Fruit fly (Drosophila melanogaster): ENCODE measurements around the gene T48.

T48 gene

dm6 chr3R:26882230-26883014 is 888 bp downstream of the T48 start:
- TF ChIP-seq CG10348 (GFP tag; IDR thresholded peaks at IDR 0.05) (no peak), CG8159 (tag; optimal IDR thresholded peaks at IDR 0.05) (peak; percentile 10), CG13204 (GFP tag; optimal IDR thresholded peaks at IDR 0.05) (peak; percentile 17)

DNA sequence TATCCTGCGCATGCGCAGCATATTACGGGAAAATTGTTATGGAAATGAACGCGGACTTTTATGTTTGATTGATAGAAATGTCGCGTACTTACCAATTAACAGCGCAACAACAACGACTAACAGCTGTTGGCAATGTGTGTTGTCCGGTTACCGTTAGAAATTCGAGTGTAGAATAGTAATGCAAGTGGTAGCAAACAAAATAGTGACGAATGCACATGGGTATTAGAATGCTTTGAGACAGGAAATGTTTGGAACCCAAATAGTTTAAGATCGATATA is 1.4 kb downstream of the T48 start:
- no peak for TF ChIP-seq Ets98B (GFP tag; IDR thresholded peaks at IDR 0.05)
- 0 out of 3 replicates have a peak, but pooled peaks have one; percentile 16 for TF ChIP-seq CG4496 (GFP tag; IDR thresholded peaks at IDR 0.05)
- TF ChIP-seq CG32121 (GFP tag; IDR thresholded peaks at IDR 0.05) = no peak
- no peak for TF ChIP-seq gl (tag; optimal IDR thresholded peaks at IDR 0.05)
- TF ChIP-seq CG12605 (GFP tag; IDR thresholded peaks at IDR 0.05) = no peak
- no peak for TF ChIP-seq CG15710 (tag; optimal IDR thresholded peaks at IDR 0.05)
- no peak for TF ChIP-seq CG14655 (GFP tag; optimal IDR thresholded peaks at IDR 0.05)
- TF ChIP-seq CG13204 (GFP tag; optimal IDR thresholded peaks at IDR 0.05) = no peak
- TF ChIP-seq Snoo (tag; optimal IDR thresholded peaks at IDR 0.05) = no peak

DNA sequence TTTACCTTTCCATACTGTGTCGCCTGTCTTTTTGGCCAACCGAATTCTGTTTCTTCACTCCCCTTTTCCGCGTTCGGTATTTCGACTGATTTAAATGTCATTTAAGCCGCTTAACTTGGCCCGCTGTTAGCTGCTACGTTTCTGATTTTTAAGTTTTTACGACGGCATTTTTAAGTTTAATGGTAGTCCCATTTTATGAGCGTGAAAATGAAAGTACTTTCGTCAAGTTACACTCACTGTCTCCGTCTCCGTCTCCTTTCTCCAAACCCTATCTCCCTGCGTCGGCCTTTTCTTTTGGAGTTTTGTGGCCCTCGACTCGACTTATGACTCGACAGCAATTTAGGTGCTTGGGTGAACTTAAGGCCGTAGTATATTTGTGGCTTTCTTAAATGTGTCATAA is 3.7 kb downstream of the T48 start:
- TF ChIP-seq CG17806 (tag; optimal IDR thresholded peaks at IDR 0.05) (no peak), CG4496 (GFP tag; IDR thresholded peaks at IDR 0.05) (no peak), CG15710 (tag; optimal IDR thresholded peaks at IDR 0.05) (no peak), Snoo (tag; optimal IDR thresholded peaks at IDR 0.05) (no peak), CG13204 (GFP tag; optimal IDR thresholded peaks at IDR 0.05) (no peak), CG8159 (tag; optimal IDR thresholded peaks at IDR 0.05) (no peak), EcR (GFP tag; optimal IDR thresholded peaks at IDR 0.05) (no peak), Pif1A (GFP tag; optimal IDR thresholded peaks at IDR 0.05) (no peak), fd96Ca (GFP tag; IDR thresholded peaks at IDR 0.05) (no peak), CG10348 (GFP tag; IDR thresholded peaks at IDR 0.05) (no peak), CG8301 (tag; optimal IDR thresholded peaks at IDR 0.05) (no peak), rn (GFP tag; IDR thresholded peaks at IDR 0.05) (no peak), Pif1B (GFP tag; optimal IDR thresholded peaks at IDR 0.05) (no peak), CG14655 (GFP tag; optimal IDR thresholded peaks at IDR 0.05) (no peak)

DNA sequence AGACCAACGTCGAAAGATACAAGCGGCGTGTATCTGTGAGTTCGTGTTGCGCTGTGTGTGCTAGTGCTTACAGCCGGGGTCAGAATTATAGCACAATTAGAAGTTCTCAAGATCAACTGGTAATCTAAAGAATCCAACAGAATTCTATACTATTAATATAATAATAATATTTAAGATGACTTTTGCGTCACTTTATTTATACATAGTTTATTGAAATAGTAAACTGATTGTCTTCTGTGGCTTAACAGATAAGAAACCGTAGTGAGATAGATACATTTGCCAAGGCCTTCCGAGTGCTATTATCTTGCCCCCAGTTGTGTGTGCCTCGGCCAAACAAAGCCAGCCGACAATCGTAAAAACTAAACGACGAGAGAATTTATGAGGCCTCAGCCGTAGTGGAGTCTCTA is 4.8 kb downstream of the T48 start:
- TF ChIP-seq gl (tag; optimal IDR thresholded peaks at IDR 0.05) (peak; percentile 69), CG15710 (tag; optimal IDR thresholded peaks at IDR 0.05) (peak; percentile 85), CG12605 (GFP tag; IDR thresholded peaks at IDR 0.05) (peak; percentile 64), CG10348 (GFP tag; IDR thresholded peaks at IDR 0.05) (no peak), CG13204 (GFP tag; optimal IDR thresholded peaks at IDR 0.05) (peak; percentile 58), Ets98B (GFP tag; IDR thresholded peaks at IDR 0.05) (peak; percentile 63), CG14655 (GFP tag; optimal IDR thresholded peaks at IDR 0.05) (peak; percentile 90), D1 (tag; optimal IDR thresholded peaks at IDR 0.05) (peak; percentile 36), CG8301 (tag; optimal IDR thresholded peaks at IDR 0.05) (peak; percentile 80), CG17806 (tag; optimal IDR thresholded peaks at IDR 0.05) (peak; percentile 82), Pif1A (GFP tag; optimal IDR thresholded peaks at IDR 0.05) (peak; percentile 62), CG34367 (tag; optimal IDR thresholded peaks at IDR 0.05) (peak; percentile 76), CG4496 (GFP tag; IDR thresholded peaks at IDR 0.05) (peak; percentile 68), Snoo (tag; optimal IDR thresholded peaks at IDR 0.05) (peak; percentile 58), CG9948 (tag; optimal IDR thresholded peaks at IDR 0.05) (peak; percentile 88), CG8159 (tag; optimal IDR thresholded peaks at IDR 0.05) (peak; percentile 88), Pif1B (GFP tag; optimal IDR thresholded peaks at IDR 0.05) (peak; percentile 77), CG32121 (GFP tag; IDR thresholded peaks at IDR 0.05) (peak; percentile 68), rn (GFP tag; IDR thresholded peaks at IDR 0.05) (peak; percentile 41), fd96Ca (GFP tag; IDR thresholded peaks at IDR 0.05) (peak; percentile 80), EcR (GFP tag; optimal IDR thresholded peaks at IDR 0.05) (peak; percentile 72)

- TF ChIP-seq CG32121 (GFP tag; IDR thresholded peaks at IDR 0.05) = no peak
- TF ChIP-seq CG4496 (GFP tag; IDR thresholded peaks at IDR 0.05) = no peak
- TF ChIP-seq CG13204 (GFP tag; optimal IDR thresholded peaks at IDR 0.05) = no peak
- TF ChIP-seq Snoo (tag; optimal IDR thresholded peaks at IDR 0.05) = no peak
- TF ChIP-seq CG8159 (tag; optimal IDR thresholded peaks at IDR 0.05) = no peak
Observed at dm6 chr3R:26887155-26887554, 5.6 kb downstream of the T48 start.

DNA sequence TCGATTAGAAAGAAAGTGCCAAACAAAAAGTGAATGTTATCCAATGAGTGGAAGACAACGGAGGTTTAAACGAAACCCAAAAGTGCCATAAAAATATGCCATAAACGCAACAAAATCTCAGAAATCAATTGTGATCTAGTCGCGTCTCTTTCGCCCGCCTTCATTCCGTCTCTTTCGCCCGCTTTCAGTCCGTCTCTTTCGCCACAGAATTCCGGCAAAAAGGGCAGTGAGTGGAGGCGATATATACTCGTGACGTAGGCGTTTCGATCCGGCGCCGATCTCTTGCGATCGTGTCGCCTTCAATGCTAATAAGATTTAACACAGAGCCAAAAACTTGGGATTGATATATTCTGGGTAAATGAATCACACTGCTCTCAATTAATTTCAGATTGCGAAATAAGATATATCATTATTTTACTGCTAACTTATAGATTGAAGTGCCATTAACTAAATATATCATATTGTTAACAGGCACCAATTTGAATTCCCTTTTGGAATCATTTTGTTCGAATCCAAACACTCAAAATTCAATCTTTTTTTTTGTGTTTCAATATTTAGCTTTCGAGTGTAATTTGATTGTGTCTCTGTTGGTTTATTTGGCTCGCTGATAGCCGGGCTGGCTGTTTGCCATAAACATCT is 6.7 kb downstream of the T48 start:
- TF ChIP-seq CG14655 (GFP tag; optimal IDR thresholded peaks at IDR 0.05) (peak; percentile 3), gl (tag; optimal IDR thresholded peaks at IDR 0.05) (no peak), CG32121 (GFP tag; IDR thresholded peaks at IDR 0.05) (peak; percentile 31; the same call in 1 of the 2 replicates), D1 (tag; optimal IDR thresholded peaks at IDR 0.05) (no peak), Snoo (tag; optimal IDR thresholded peaks at IDR 0.05) (peak; percentile 15)

DNA sequence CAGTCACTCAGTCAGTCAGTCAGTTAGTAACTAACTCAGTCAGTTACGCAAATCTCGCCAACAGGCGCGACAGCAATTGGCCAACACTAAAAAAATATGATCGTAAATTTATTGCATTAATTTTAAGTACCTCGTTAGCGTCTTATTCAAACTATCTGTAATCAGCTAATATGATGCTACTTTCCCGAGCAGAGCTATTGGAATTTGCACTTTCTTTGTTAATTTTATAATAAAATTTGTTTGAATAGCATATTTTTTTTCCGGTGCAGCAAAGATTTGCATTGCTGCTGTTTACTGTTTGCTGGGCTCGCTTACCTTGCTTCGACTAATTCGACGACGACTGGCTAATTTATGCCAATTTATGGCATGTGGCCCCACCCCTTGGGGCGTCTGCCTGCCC is 8.6 kb downstream of the T48 start:
- TF ChIP-seq gl (tag; optimal IDR thresholded peaks at IDR 0.05) (no peak), fd96Ca (GFP tag; IDR thresholded peaks at IDR 0.05) (0 out of 3 replicates have a peak, but pooled peaks have one; percentile 17), CG10348 (GFP tag; IDR thresholded peaks at IDR 0.05) (no peak), D1 (tag; optimal IDR thresholded peaks at IDR 0.05) (no peak), CG34367 (tag; optimal IDR thresholded peaks at IDR 0.05) (no peak), CG14655 (GFP tag; optimal IDR thresholded peaks at IDR 0.05) (peak; percentile 28), CG4496 (GFP tag; IDR thresholded peaks at IDR 0.05) (no peak), CG17806 (tag; optimal IDR thresholded peaks at IDR 0.05) (peak; percentile 5), Snoo (tag; optimal IDR thresholded peaks at IDR 0.05) (no peak), CG12605 (GFP tag; IDR thresholded peaks at IDR 0.05) (no peak), CG13204 (GFP tag; optimal IDR thresholded peaks at IDR 0.05) (no peak), CG8159 (tag; optimal IDR thresholded peaks at IDR 0.05) (peak; percentile 5), CG8301 (tag; optimal IDR thresholded peaks at IDR 0.05) (no peak), CG9948 (tag; optimal IDR thresholded peaks at IDR 0.05) (peak; percentile 23), Ets98B (GFP tag; IDR thresholded peaks at IDR 0.05) (0 out of 2 replicates have a peak, but pooled peaks have one; percentile 25), CG32121 (GFP tag; IDR thresholded peaks at IDR 0.05) (peak; percentile 25; the same call in 1 of the 2 replicates), EcR (GFP tag; optimal IDR thresholded peaks at IDR 0.05) (no peak), CG15710 (tag; optimal IDR thresholded peaks at IDR 0.05) (no peak), rn (GFP tag; IDR thresholded peaks at IDR 0.05) (peak; percentile 50; the same call in 1 of the 2 replicates), Pif1A (GFP tag; optimal IDR thresholded peaks at IDR 0.05) (peak; percentile 9), Pif1B (GFP tag; optimal IDR thresholded peaks at IDR 0.05) (no peak)
